Fruit fly (Drosophila melanogaster) whole organism, wandering third instar larva: ENCODE data around the gene Fancm.

Experiments
- CG32264 ChIP-seq: fragments of 200-800 bp; sonication (Bioruptor generic); optimal IDR thresholded peaks from 2 replicates; lab custom pipeline; 2016; ENCODE audit warnings: missing biosample characterization, missing genetic modification characterization
- CG9705 ChIP-seq: fragments of 200-800 bp; sonication (Bioruptor generic); optimal IDR thresholded peaks from 2 replicates; lab custom pipeline; 2018; ENCODE audit warnings: missing biosample characterization, mild to moderate bottlenecking, missing genetic modification characterization
- HLH106 ChIP-seq: fragments of 200-800 bp; optimal IDR thresholded peaks from 3 replicates; lab custom pipeline; 2019; ENCODE audit warnings: missing biosample characterization, mild to moderate bottlenecking, missing genetic modification characterization, moderate library complexity
- Hnf4 ChIP-seq: fragments of 200-800 bp; sonication (Bioruptor generic); optimal IDR thresholded peaks from 2 replicates; lab custom pipeline; 2016; ENCODE audit warnings: missing biosample characterization, mild to moderate bottlenecking, missing genetic modification characterization
- Hr83 ChIP-seq: fragments of 200-300 bp; sonication (Bioruptor generic); optimal IDR thresholded peaks from 2 replicates; lab custom pipeline; 2016; ENCODE audit warnings: missing biosample characterization, mild to moderate bottlenecking, missing genetic modification characterization, moderate library complexity; ENCODE audit not compliant: poor library complexity, severe bottlenecking
- N ChIP-seq: fragments of >200 bp; optimal IDR thresholded peaks from 2 replicates; lab custom pipeline; 2018; ENCODE audit warnings: missing biosample characterization, missing external identifiers, missing genetic modification characterization
- OdsH ChIP-seq: fragments of 200-800 bp; sonication (Bioruptor generic); optimal IDR thresholded peaks from 2 replicates; lab custom pipeline; 2016; ENCODE audit warnings: missing biosample characterization, mild to moderate bottlenecking, missing genetic modification characterization
- br ChIP-seq: fragments of 200-800 bp; sonication (Bioruptor generic); optimal IDR thresholded peaks from 2 replicates; lab custom pipeline; 2016; ENCODE audit warnings: missing biosample characterization, missing genetic modification characterization
- dsf ChIP-seq: sonication (Bioruptor generic); optimal IDR thresholded peaks from 2 replicates; lab custom pipeline; 2016; ENCODE audit warnings: missing biosample characterization, missing genetic modification characterization, borderline replicate concordance

- TF ChIP-seq dsf (GFP tag; lab: Kevin White, UChicago) (no peak), N (GFP tag; lab: Kevin White, UChicago) (no peak), HLH106 (tag; lab: Kevin White, UChicago) (no peak), Hr83 (GFP tag; lab: Kevin White, UChicago) (no peak), br (GFP tag; lab: Kevin White, UChicago) (no peak), OdsH (GFP tag; lab: Kevin White, UChicago) (no peak), CG32264 (GFP tag; lab: Kevin White, UChicago) (no peak), Hnf4 (GFP tag; lab: Kevin White, UChicago) (no peak), CG9705 (GFP tag; lab: Kevin White, UChicago) (no peak)
These were observed 23.7 kb upstream of the Fancm start for dm6 chr3R:21458445-21458844.
